Worm (Caenorhabditis elegans): Measurements from ENCODE around the gene C50H2.13.

ce11 chrV:9927954-9928353 lies 1.6 kb downstream of the C50H2.13 start:
- no peak for TF ChIP-seq nhr-111 (GFP tag; optimal IDR thresholded peaks at IDR 0.05)
- no peak for TF ChIP-seq lin-39 (tag; optimal IDR thresholded peaks at IDR 0.05)
- TF ChIP-seq fkh-10 (GFP tag; optimal IDR thresholded peaks at IDR 0.05) = no peak
- TF ChIP-seq dmd-9 (GFP tag; IDR thresholded peaks at IDR 0.05) = no peak
- no peak; the same call in 1 of the 2 replicates for TF ChIP-seq dmd-6 (GFP tag; IDR thresholded peaks at IDR 0.05)

Data from whole organism, L4 larva.